Worm (Caenorhabditis elegans) whole organism, late embryonic: ENCODE results near the gene cpr-2.

ENCODE experiments used
- ceh-19 ChIP-seq: fragments of 200-800 bp; sonication (Bioruptor generic); optimal IDR thresholded peaks from 2 replicates; lab custom pipeline; 2018; ENCODE audit warnings: mild to moderate bottlenecking, missing genetic modification characterization, missing compliant biosample characterization
- ceh-30 ChIP-seq: fragments of 150-350 bp; optimal IDR thresholded peaks from 2 replicates; lab custom pipeline; 2014; ENCODE audit warnings: missing biosample characterization, missing genetic modification characterization
- hlh-30 ChIP-seq: sonication (generic microtip); optimal IDR thresholded peaks from 2 replicates; lab custom pipeline; 2017; ENCODE audit warnings: antibody characterized with exemption, missing genetic modification characterization, missing compliant biosample characterization; ENCODE audit not compliant: insufficient read depth
- pha-4 ChIP-seq: fragments of 150-350 bp; optimal IDR thresholded peaks from 2 replicates; lab custom pipeline; 2018; ENCODE audit warnings: missing biosample characterization, missing genetic modification reagents, missing genetic modification characterization

ce11 chrV:16483044-16483443 lies 50.9 kb downstream of the cpr-2 start, which contains the start of gene F57E7.2:
- no peak for TF ChIP-seq ceh-19 (GFP tag; lab: Kevin White, UChicago)
- TF ChIP-seq pha-4 (tag; lab: Kevin White, UChicago) = no peak
- TF ChIP-seq ceh-30 (tag; lab: Kevin White, UChicago) = no peak
- TF ChIP-seq hlh-30 (tag; lab: Kevin White, UChicago) = no peak
